Worm (Caenorhabditis elegans) whole organism, midembryonic: ENCODE measurements around the gene ZK899.5.

Experiments used
- T22C8.4 ChIP-seq: fragments of 200-800 bp; sonication (Bioruptor generic); IDR thresholded peaks from 2 replicates; pipeline ENCODE4 v1.3.6; 2022; ENCODE audit warnings: missing genetic modification characterization, missing compliant biosample characterization
- cog-1 ChIP-seq: sonication (generic microtip); optimal IDR thresholded peaks from 2 replicates; lab custom pipeline; 2016; ENCODE audit warnings: missing genetic modification characterization, missing compliant biosample characterization
- flt-1 ChIP-seq: fragments of 200-800 bp; sonication (Bioruptor generic); IDR thresholded peaks from 2 replicates; pipeline ENCODE4 v1.3.6; 2022; ENCODE audit warnings: missing genetic modification characterization, missing compliant biosample characterization
- klf-2 ChIP-seq: fragments of 200-800 bp; sonication (Bioruptor generic); conservative IDR thresholded peaks from 2 replicates; pipeline ENCODE4 v1.3.6; 2022; ENCODE audit warnings: missing genetic modification reagents, missing genetic modification characterization, missing compliant biosample characterization
- med-1 ChIP-seq: sonication (generic microtip); optimal IDR thresholded peaks from 2 replicates; lab custom pipeline; 2017; ENCODE audit warnings: missing genetic modification characterization, mild to moderate bottlenecking, missing compliant biosample characterization, antibody characterized with exemption, missing genetic modification reagents; ENCODE audit not compliant: insufficient read depth
- tab-1 ChIP-seq: fragments of 200-800 bp; sonication (Bioruptor generic); IDR thresholded peaks from 2 replicates; pipeline ENCODE4 v1.3.6; 2022; ENCODE audit warnings: missing genetic modification characterization, missing compliant biosample characterization
- ztf-23 ChIP-seq: fragments of 200-800 bp; sonication (Bioruptor generic); IDR thresholded peaks from 2 replicates; pipeline ENCODE4 v1.3.6; 2022; ENCODE audit warnings: missing genetic modification reagents, missing genetic modification characterization, missing compliant biosample characterization
- ztf-29 ChIP-seq: fragments of 200-800 bp; sonication (Bioruptor generic); IDR thresholded peaks from 2 replicates; pipeline ENCODE4 v1.3.6; 2022; ENCODE audit warnings: missing genetic modification reagents, missing genetic modification characterization, missing compliant biosample characterization

- TF ChIP-seq ztf-23, result no peak
- TF ChIP-seq T22C8.4 (GFP tag; lab: Robert Waterston, UW), result no peak
- no peak for TF ChIP-seq flt-1 (GFP tag; lab: Robert Waterston, UW)
- TF ChIP-seq med-1 (GFP tag; lab: Kevin White, UChicago), result no peak
- TF ChIP-seq klf-2 (GFP tag; lab: Robert Waterston, UW), result no peak
- TF ChIP-seq tab-1 (GFP tag; lab: Robert Waterston, UW), result no peak
- TF ChIP-seq cog-1, result no peak
- no peak for TF ChIP-seq ztf-29 (GFP tag; lab: Robert Waterston, UW)
Observed at ce11 chrX:9411675-9412074, 49.1 kb downstream of the ZK899.5 start.
